Worm (Caenorhabditis elegans) whole organism, L3 larva: ENCODE data around the gene F54E2.5.

ENCODE experiments used
- R02D3.7 ChIP-seq: fragments of 150-350 bp; optimal IDR thresholded peaks from 2 replicates; lab custom pipeline; 2014; ENCODE audit warnings: missing biosample characterization, missing genetic modification characterization
- ZK546.5 ChIP-seq: sonication (generic microtip); optimal IDR thresholded peaks from 2 replicates; lab custom pipeline; 2017; ENCODE audit warnings: missing biosample characterization, missing genetic modification characterization
- aly-2 ChIP-seq: fragments of 150-350 bp; optimal IDR thresholded peaks from 2 replicates; lab custom pipeline; 2014; ENCODE audit warnings: missing biosample characterization, missing genetic modification characterization
- ama-1 ChIP-seq: fragments of 150-350 bp; optimal IDR thresholded peaks from 2 replicates; lab custom pipeline; 2018
- ceh-16 ChIP-seq: sonication (generic microtip); optimal IDR thresholded peaks from 2 replicates; lab custom pipeline; 2017; ENCODE audit warnings: missing biosample characterization, missing genetic modification characterization
- ceh-28 ChIP-seq: fragments of 150-350 bp; optimal IDR thresholded peaks from 2 replicates; lab custom pipeline; 2014; ENCODE audit warnings: missing biosample characterization, missing genetic modification reagents, missing genetic modification characterization
- daf-12 ChIP-seq: fragments of 150-350 bp; optimal IDR thresholded peaks from 2 replicates; lab custom pipeline; 2014; ENCODE audit warnings: missing biosample characterization, missing genetic modification reagents, missing genetic modification characterization
- egl-27 ChIP-seq: sonication (generic microtip); optimal IDR thresholded peaks from 4 replicates; lab custom pipeline; 2017; ENCODE audit warnings: missing biosample characterization, missing genetic modification reagents, missing genetic modification characterization
- egl-5 ChIP-seq: fragments of 150-350 bp; optimal IDR thresholded peaks from 2 replicates; lab custom pipeline; 2017; ENCODE audit warnings: missing biosample characterization, missing genetic modification reagents, missing genetic modification characterization, inconsistent platforms
- elt-1 ChIP-seq: fragments of 150-350 bp; optimal IDR thresholded peaks from 2 replicates; lab custom pipeline; 2014; ENCODE audit warnings: missing biosample characterization, missing genetic modification characterization
- elt-2 ChIP-seq: sonication (generic microtip); optimal IDR thresholded peaks from 2 replicates; lab custom pipeline; 2016; ENCODE audit warnings: missing genetic modification reagents, mild to moderate bottlenecking, missing genetic modification characterization, missing compliant biosample characterization
- elt-3 ChIP-seq, 3 experiments: fragments of 150-350 bp in 1 of 3; sonication (generic microtip) in 2 of 3; optimal IDR thresholded peaks; 2 replicates in 2 of 3; 4 replicates in 1 of 3; lab custom pipeline; 2014 to 2017; ENCODE audit warnings: missing biosample characterization in 3 of 3, missing genetic modification characterization in 3 of 3
- fkh-10 ChIP-seq: sonication (generic microtip); optimal IDR thresholded peaks from 2 replicates; lab custom pipeline; 2017; ENCODE audit warnings: missing biosample characterization, missing genetic modification reagents, missing genetic modification characterization
- fos-1 ChIP-seq: fragments of 150-350 bp; optimal IDR thresholded peaks from 2 replicates; lab custom pipeline; 2014; ENCODE audit warnings: missing biosample characterization, missing genetic modification characterization
- jun-1 ChIP-seq: fragments of 150-350 bp; optimal IDR thresholded peaks from 2 replicates; lab custom pipeline; 2014; ENCODE audit warnings: missing biosample characterization, missing genetic modification reagents, missing genetic modification characterization
- lin-15B ChIP-seq: fragments of 150-350 bp; optimal IDR thresholded peaks from 2 replicates; lab custom pipeline; 2014; ENCODE audit warnings: missing biosample characterization, missing genetic modification characterization
- lsy-12 ChIP-seq: sonication (generic microtip); optimal IDR thresholded peaks from 2 replicates; lab custom pipeline; 2016; ENCODE audit warnings: mild to moderate bottlenecking, missing genetic modification characterization, missing compliant biosample characterization
- mdl-1 ChIP-seq: fragments of 150-350 bp; optimal IDR thresholded peaks from 2 replicates; lab custom pipeline; 2014; ENCODE audit warnings: missing biosample characterization, missing genetic modification characterization
- nfya-1 ChIP-seq: sonication (generic microtip); optimal IDR thresholded peaks from 2 replicates; lab custom pipeline; 2017; ENCODE audit warnings: missing genetic modification characterization, mild to moderate bottlenecking, missing compliant biosample characterization, antibody characterized with exemption, moderate library complexity; ENCODE audit not compliant: insufficient read depth
- nhr-11 ChIP-seq: fragments of 150-350 bp; optimal IDR thresholded peaks from 2 replicates; lab custom pipeline; 2014; ENCODE audit warnings: missing biosample characterization, missing genetic modification characterization
- nhr-23 ChIP-seq: fragments of 150-350 bp; optimal IDR thresholded peaks from 2 replicates; lab custom pipeline; 2014; ENCODE audit warnings: missing biosample characterization, missing genetic modification reagents, missing genetic modification characterization
- nhr-237 ChIP-seq: fragments of 150-350 bp; optimal IDR thresholded peaks from 2 replicates; lab custom pipeline; 2014; ENCODE audit warnings: missing biosample characterization, missing genetic modification characterization
- nhr-25 ChIP-seq: sonication (generic microtip); optimal IDR thresholded peaks from 2 replicates; lab custom pipeline; 2017; ENCODE audit warnings: missing biosample characterization, missing genetic modification characterization
- nhr-43 ChIP-seq: sonication (generic microtip); optimal IDR thresholded peaks from 2 replicates; lab custom pipeline; 2016; ENCODE audit warnings: mild to moderate bottlenecking, missing genetic modification characterization, missing compliant biosample characterization; ENCODE audit not compliant: poor library complexity, severe bottlenecking
- nhr-76 ChIP-seq: fragments of 150-350 bp; sonication (generic microtip); optimal IDR thresholded peaks from 5 replicates; lab custom pipeline; 2014; ENCODE audit warnings: missing biosample characterization, missing genetic modification characterization
- pha-4 ChIP-seq: fragments of 150-350 bp; optimal IDR thresholded peaks from 2 replicates; lab custom pipeline; 2014; ENCODE audit warnings: missing biosample characterization, missing genetic modification reagents, missing genetic modification characterization
- pqm-1 ChIP-seq: fragments of 150-350 bp; optimal IDR thresholded peaks from 2 replicates; lab custom pipeline; 2017; ENCODE audit warnings: missing biosample characterization, missing genetic modification characterization, inconsistent platforms
- sea-2 ChIP-seq: fragments of 150-350 bp; sonication (generic microtip); optimal IDR thresholded peaks from 4 replicates; lab custom pipeline; 2014; ENCODE audit warnings: missing biosample characterization, missing genetic modification reagents, missing genetic modification characterization
- skn-1 ChIP-seq: fragments of 150-350 bp; optimal IDR thresholded peaks from 2 replicates; lab custom pipeline; 2014; ENCODE audit warnings: missing biosample characterization, missing genetic modification characterization
- snpc-4 ChIP-seq: fragments of 150-350 bp; optimal IDR thresholded peaks from 2 replicates; lab custom pipeline; 2014; ENCODE audit warnings: missing biosample characterization, missing genetic modification characterization
- tbx-2 ChIP-seq: sonication (generic microtip); optimal IDR thresholded peaks from 2 replicates; lab custom pipeline; 2016; ENCODE audit warnings: mild to moderate bottlenecking, missing genetic modification characterization, missing compliant biosample characterization
- unc-39 ChIP-seq: sonication (generic microtip); optimal IDR thresholded peaks from 4 replicates; lab custom pipeline; 2017; ENCODE audit warnings: missing biosample characterization, missing genetic modification characterization
- unc-62 ChIP-seq: fragments of 150-350 bp; sonication (generic microtip); optimal IDR thresholded peaks from 4 replicates; lab custom pipeline; 2014; ENCODE audit warnings: missing biosample characterization, missing genetic modification reagents, missing genetic modification characterization
- ztf-11 ChIP-seq: fragments of 150-350 bp; optimal IDR thresholded peaks from 2 replicates; lab custom pipeline; 2014; ENCODE audit warnings: missing biosample characterization, missing genetic modification characterization
- ztf-4 ChIP-seq: fragments of 150-350 bp; optimal IDR thresholded peaks from 2 replicates; lab custom pipeline; 2014; ENCODE audit warnings: missing biosample characterization, missing genetic modification characterization

Gene F54E2.5

DNA sequence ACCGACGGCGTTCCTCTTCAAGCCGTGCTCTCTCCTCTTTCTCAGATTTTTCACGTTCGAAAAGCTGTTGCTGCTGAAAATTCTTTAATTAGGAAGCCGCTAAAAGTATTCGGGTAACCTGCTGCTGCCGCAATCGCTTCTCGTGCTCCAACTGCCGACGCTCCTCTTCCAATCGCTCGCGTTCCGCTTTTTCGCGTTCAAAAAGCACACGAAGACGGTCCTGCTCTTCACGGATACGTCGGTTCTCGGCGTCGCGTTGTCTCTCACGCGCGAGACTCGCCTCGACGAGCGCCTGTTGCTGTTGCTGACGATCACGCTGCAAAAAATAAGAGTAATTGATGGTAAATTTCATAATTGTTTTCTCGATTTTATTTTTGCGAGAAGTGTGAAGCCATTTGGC is 15.2 kb downstream of the F54E2.5 start:
- no peak for TF ChIP-seq R02D3.7 (tag; lab: Kevin White, UChicago)
- no peak for TF ChIP-seq unc-39 (tag; lab: Kevin White, UChicago)
- TF ChIP-seq aly-2 (tag; lab: Kevin White, UChicago), result no peak
- TF ChIP-seq ceh-16 (tag; lab: Kevin White, UChicago), result no peak
- TF ChIP-seq fkh-10, result no peak
- TF ChIP-seq snpc-4, result no peak
- no peak for TF ChIP-seq nhr-43 (tag; lab: Kevin White, UChicago)
- TF ChIP-seq pha-4, result no peak
- no peak for TF ChIP-seq lsy-12
- no peak for TF ChIP-seq nhr-76 (tag; lab: Kevin White, UChicago)
- no peak for TF ChIP-seq nhr-25
- no peak for TF ChIP-seq ztf-4 (tag; lab: Kevin White, UChicago)
- no peak for TF ChIP-seq skn-1
- no peak for TF ChIP-seq unc-62 (GFP tag; lab: Kevin White, UChicago)
- no peak for TF ChIP-seq ZK546.5 (tag; lab: Kevin White, UChicago)
- TF ChIP-seq, all 47 proteins: peak for 0

ce11 chrV:2799172-2799869 is 16.5 kb downstream of the F54E2.5 start:
- no peak for TF ChIP-seq tbx-2 (tag; lab: Kevin White, UChicago)
- no peak for TF ChIP-seq ama-1 (lab: Kevin White, UChicago)
- no peak for TF ChIP-seq pqm-1

ce11 chrV:2795998-2796397 is 19.9 kb downstream of the F54E2.5 start, which contains the start of gene F54E2.2:
Gene F54E2.2, plus strand, starts transcription at chrV:2796298.
- TF ChIP-seq ceh-28 (tag; lab: Kevin White, UChicago) (no peak), sea-2 (GFP tag; lab: Kevin White, UChicago) (no peak), mdl-1 (tag; lab: Kevin White, UChicago) (no peak)

DNA sequence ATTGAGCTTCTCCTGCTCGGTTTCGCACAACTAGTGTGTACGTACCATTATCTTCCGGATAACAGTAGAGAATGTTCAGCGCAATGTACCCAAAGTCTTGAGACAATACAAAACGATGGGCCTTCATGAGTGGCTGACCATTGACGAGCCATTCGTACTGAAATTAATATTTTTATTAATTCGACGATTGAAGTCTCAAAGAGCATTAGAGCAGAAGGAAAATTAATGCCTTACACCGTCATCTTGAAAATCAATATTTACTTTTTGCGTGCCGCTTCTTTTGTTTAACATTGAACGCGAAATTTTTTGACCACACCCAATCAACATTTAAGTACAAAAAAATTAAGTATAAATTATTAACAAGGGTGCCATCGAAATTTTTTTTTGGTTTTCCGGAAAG is 22.9 kb downstream of the F54E2.5 start:
- TF ChIP-seq elt-1 (tag; lab: Kevin White, UChicago) (no peak), ztf-11 (no peak), egl-27 (tag; lab: Kevin White, UChicago) (no peak), unc-39 (tag; lab: Kevin White, UChicago) (no peak), daf-12 (no peak), skn-1 (no peak), mdl-1 (tag; lab: Kevin White, UChicago) (no peak), jun-1 (no peak), ztf-4 (tag; lab: Kevin White, UChicago) (no peak), fos-1 (tag; lab: Kevin White, UChicago) (no peak), lin-15B (tag; lab: Kevin White, UChicago) (no peak), nhr-25 (no peak), elt-3 (tag; optimal IDR thresholded peaks at IDR 0.05; lab: Kevin White, UChicago) (no peak), ama-1 (lab: Kevin White, UChicago) (no peak)
- TF ChIP-seq, all 47 proteins: peak for 0

DNA sequence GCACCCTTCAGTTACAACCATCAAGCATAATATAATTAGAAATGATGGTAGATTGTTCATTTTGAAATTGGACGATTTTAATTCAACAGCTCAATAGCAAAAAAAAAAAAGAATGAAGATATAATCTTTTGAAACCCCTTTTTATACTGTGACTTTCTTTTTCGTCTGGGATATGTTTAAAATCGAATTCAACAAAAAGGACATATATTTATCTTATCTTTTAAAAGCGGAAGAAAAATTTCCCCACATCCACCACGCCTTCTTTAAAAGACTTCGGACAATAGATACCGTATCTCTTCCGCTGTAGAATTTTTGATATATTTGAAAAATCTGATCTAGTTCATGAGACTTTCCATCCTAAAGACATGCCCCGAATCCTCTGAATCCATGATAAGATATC is 35.1 kb downstream of the F54E2.5 start, which contains the start of gene R05D8.11:
TSS of gene R05D8.11 (minus strand) at position 101 of the 400 bp plus-strand sequence.
- no peak for TF ChIP-seq jun-1
- TF ChIP-seq ceh-28 (tag; lab: Kevin White, UChicago), result no peak
- TF ChIP-seq unc-62 (GFP tag; lab: Kevin White, UChicago), result no peak
- TF ChIP-seq nhr-237, result no peak
- TF ChIP-seq nfya-1 (tag; lab: Kevin White, UChicago), result no peak

DNA sequence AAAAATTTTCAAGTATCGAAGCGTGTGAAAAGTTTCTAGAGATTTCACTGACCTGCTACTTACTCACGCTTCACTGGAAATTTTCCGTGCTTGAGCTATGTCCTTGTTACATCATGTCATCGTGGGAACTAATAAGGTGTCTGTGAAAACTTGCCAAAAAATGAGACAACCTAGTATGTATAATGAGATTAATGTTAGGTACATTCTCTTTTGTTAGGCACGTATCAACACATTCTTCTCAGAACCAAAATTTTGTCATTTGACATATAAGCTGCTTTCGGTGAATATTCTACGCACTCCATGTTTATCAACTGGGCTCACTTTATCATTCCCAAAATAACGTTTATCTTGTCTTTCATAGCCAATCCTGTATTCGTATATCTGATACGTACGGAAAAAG is 41.8 kb downstream of the F54E2.5 start, which contains the start of gene srj-18:
TSS of gene srj-18 (plus strand) at position 301 of the 400 bp plus-strand sequence.
- TF ChIP-seq nhr-25 (no peak), sea-2 (GFP tag; lab: Kevin White, UChicago) (no peak), nhr-11 (tag; lab: Kevin White, UChicago) (no peak), lsy-12 (no peak), elt-3 (tag; optimal IDR thresholded peaks at IDR 0.05; lab: Kevin White, UChicago) (no peak), ceh-16 (tag; lab: Kevin White, UChicago) (no peak), egl-5 (no peak), elt-2 (tag; lab: Kevin White, UChicago) (no peak), nhr-76 (tag; lab: Kevin White, UChicago) (no peak), tbx-2 (tag; lab: Kevin White, UChicago) (no peak), nhr-23 (tag; lab: Kevin White, UChicago) (no peak), nfya-1 (tag; lab: Kevin White, UChicago) (no peak), fkh-10 (no peak), egl-27 (tag; lab: Kevin White, UChicago) (no peak), lin-15B (tag; lab: Kevin White, UChicago) (no peak)
